Fruit fly (Drosophila melanogaster): ENCODE measurements around the gene zfh1.

The zfh1 gene

DNA sequence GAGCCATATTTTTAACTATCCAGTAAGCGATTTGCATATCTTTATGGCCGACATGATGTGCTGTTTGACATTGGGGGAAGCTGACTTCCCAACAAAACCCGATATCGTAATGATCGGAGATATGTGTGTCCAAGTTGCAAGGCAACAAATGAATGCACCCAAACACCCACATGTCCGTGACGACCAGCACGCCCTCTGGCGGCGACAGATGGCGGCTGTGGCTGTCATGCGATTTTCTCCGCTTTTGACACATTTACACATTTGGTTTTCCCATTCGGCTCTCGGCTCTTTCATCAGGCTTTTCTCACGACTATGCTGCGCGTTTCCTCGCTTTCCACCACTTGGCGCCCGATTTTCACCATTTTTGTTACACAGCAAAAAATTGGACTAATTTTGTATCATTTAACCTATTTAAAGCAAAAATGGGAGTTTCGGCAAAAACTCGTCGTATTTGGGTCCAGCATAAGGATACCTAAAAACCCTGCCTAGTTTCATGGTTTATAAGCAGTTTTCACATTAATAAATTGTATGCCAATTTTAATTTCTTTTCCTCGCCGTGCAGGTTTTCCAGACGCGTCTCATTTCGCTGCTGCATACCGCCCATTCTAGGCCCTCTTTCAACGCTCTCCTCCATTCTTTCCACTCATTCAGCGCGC, 49.0 kb downstream of the zfh1 start:
- TF ChIP-seq HLH106 (tag; optimal IDR thresholded peaks at IDR 0.05) = no peak
- peak in 1 of 2 experiments; percentile 6 for TF ChIP-seq foxo (GFP tag; optimal IDR thresholded peaks at IDR 0.05)
- no peak for TF ChIP-seq GATAd (GFP tag; optimal IDR thresholded peaks at IDR 0.05)
- no peak for TF ChIP-seq brk (GFP tag; optimal IDR thresholded peaks at IDR 0.05)
- no peak for TF ChIP-seq Hnf4 (GFP tag; optimal IDR thresholded peaks at IDR 0.05)
- TF ChIP-seq jim (GFP tag; optimal IDR thresholded peaks at IDR 0.05) = no peak
- TF ChIP-seq Hr78 (GFP tag; optimal IDR thresholded peaks at IDR 0.05) = no peak
- TF ChIP-seq ey (GFP tag; optimal IDR thresholded peaks at IDR 0.05) = peak; percentile 19
- no peak for TF ChIP-seq N (GFP tag; optimal IDR thresholded peaks at IDR 0.05)

dm6 chr3R:30816200-30816599, 50.5 kb downstream of the zfh1 start:
- TF ChIP-seq ey (GFP tag; optimal IDR thresholded peaks at IDR 0.05) (no peak), psq (GFP tag; optimal IDR thresholded peaks at IDR 0.05) (no peak)

DNA sequence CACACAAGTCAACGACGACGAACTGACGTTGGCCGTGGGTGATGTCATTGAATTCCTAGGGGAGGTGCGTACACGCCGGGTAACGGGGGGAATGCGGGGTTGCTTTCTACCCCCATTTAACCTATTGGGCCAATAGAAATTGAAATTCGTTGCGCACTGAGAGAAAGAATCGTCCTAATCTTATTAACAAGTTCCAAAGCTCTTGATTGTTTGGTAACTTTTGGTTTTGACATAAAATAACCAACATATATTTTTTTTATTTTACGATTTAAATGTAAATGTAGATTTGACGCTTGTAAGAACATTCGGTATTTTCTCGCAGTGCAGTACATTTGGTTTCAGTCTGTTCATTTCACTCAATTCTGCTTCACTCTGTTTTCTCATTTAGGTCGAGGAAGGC, 51.5 kb downstream of the zfh1 start:
- peak; percentile 58 for TF ChIP-seq h (GFP tag; optimal IDR thresholded peaks at IDR 0.05)
- no peak for TF ChIP-seq pan (optimal IDR thresholded peaks at IDR 0.05)
- TF ChIP-seq Hr83 (GFP tag; optimal IDR thresholded peaks at IDR 0.05; ENCODE audit: poor library complexity, severe bottlenecking) = no peak
- no peak for TF ChIP-seq N (GFP tag; optimal IDR thresholded peaks at IDR 0.05)
- TF ChIP-seq Hr78 (GFP tag; optimal IDR thresholded peaks at IDR 0.05) = no peak
- no peak for TF ChIP-seq Rel (GFP tag; optimal IDR thresholded peaks at IDR 0.05)
- TF ChIP-seq Rel (tag; optimal IDR thresholded peaks at IDR 0.05) = no peak
- TF ChIP-seq CG32264 (GFP tag; optimal IDR thresholded peaks at IDR 0.05) = no peak
- peak in 1 of 2 experiments; percentile 58 for TF ChIP-seq foxo (GFP tag; optimal IDR thresholded peaks at IDR 0.05)
- TF ChIP-seq sv (GFP tag; optimal IDR thresholded peaks at IDR 0.05) = peak; percentile 88
- peak; percentile 35 for TF ChIP-seq Hnf4 (GFP tag; optimal IDR thresholded peaks at IDR 0.05)
- peak; percentile 9 for TF ChIP-seq HLH106 (tag; optimal IDR thresholded peaks at IDR 0.05)
- TF ChIP-seq lola (GFP tag; optimal IDR thresholded peaks at IDR 0.05) = no peak
- TF ChIP-seq dsf (GFP tag; optimal IDR thresholded peaks at IDR 0.05; ENCODE audit: borderline replicate concordance) = no peak
- peak; percentile 36 for TF ChIP-seq Sp1 (GFP tag; optimal IDR thresholded peaks at IDR 0.05)
- TF ChIP-seq OdsH (GFP tag; optimal IDR thresholded peaks at IDR 0.05) = peak; percentile 54
- TF ChIP-seq usp (GFP tag; optimal IDR thresholded peaks at IDR 0.05) = no peak
- TF ChIP-seq Dif (GFP tag; optimal IDR thresholded peaks at IDR 0.05; ENCODE audit: partially characterized antibody) = no peak
- no peak for TF ChIP-seq Myc (optimal IDR thresholded peaks at IDR 0.05)
- no peak for TF ChIP-seq dmrt93B (GFP tag; optimal IDR thresholded peaks at IDR 0.05)
- TF ChIP-seq sage (GFP tag; optimal IDR thresholded peaks at IDR 0.05) = no peak
- TF ChIP-seq ey (GFP tag; optimal IDR thresholded peaks at IDR 0.05) = peak; percentile 56
- TF ChIP-seq tai (GFP tag; optimal IDR thresholded peaks at IDR 0.05) = no peak
- peak; percentile 39 for TF ChIP-seq psq (GFP tag; optimal IDR thresholded peaks at IDR 0.05)
- no peak for TF ChIP-seq GATAd (GFP tag; optimal IDR thresholded peaks at IDR 0.05)
- peak; percentile 53 for TF ChIP-seq br (GFP tag; optimal IDR thresholded peaks at IDR 0.05)
- TF ChIP-seq rgr (GFP tag; optimal IDR thresholded peaks at IDR 0.05) = peak; percentile 65
- TF ChIP-seq Vsx2 (GFP tag; optimal IDR thresholded peaks at IDR 0.05; ENCODE audit: partially characterized antibody) = no peak
- TF ChIP-seq Jra (GFP tag; optimal IDR thresholded peaks at IDR 0.05) = no peak
- no peak for TF ChIP-seq jim (GFP tag; optimal IDR thresholded peaks at IDR 0.05)
- no peak for TF ChIP-seq dl (GFP tag; optimal IDR thresholded peaks at IDR 0.05; ENCODE audit: insufficient read depth in 1 of 2, partially characterized antibody in 2 of 2)
- peak; percentile 65 for TF ChIP-seq fru (GFP tag; optimal IDR thresholded peaks at IDR 0.05)
- no peak for TF ChIP-seq Abd-B (GFP tag; optimal IDR thresholded peaks at IDR 0.05)
- no peak for TF ChIP-seq CG9705 (GFP tag; optimal IDR thresholded peaks at IDR 0.05)
- peak; percentile 6 for TF ChIP-seq woc (GFP tag; optimal IDR thresholded peaks at IDR 0.05)
- TF ChIP-seq CrebA (GFP tag; optimal IDR thresholded peaks at IDR 0.05; ENCODE audit: borderline replicate concordance) = no peak
- TF ChIP-seq brk (GFP tag; optimal IDR thresholded peaks at IDR 0.05) = no peak

All from whole organism, wandering third instar larva.